Fruit fly (Drosophila melanogaster) whole organism, embryonic: ENCODE data around the gene SMC3.

ENCODE experiments used
- CG10431 ChIP-seq: fragments of 200-800 bp; sonication (Bioruptor generic); optimal IDR thresholded peaks from 3 replicates; lab custom pipeline; 2018; ENCODE audit warnings: missing biosample characterization, mild to moderate bottlenecking, missing genetic modification characterization
- CG10654 ChIP-seq: fragments of 200-800 bp; sonication (Bioruptor generic); optimal IDR thresholded peaks from 2 replicates; lab custom pipeline; 2016; ENCODE audit warnings: missing biosample characterization, missing genetic modification characterization
- CG10979 ChIP-seq: fragments of 200-800 bp; sonication (Bioruptor generic); optimal IDR thresholded peaks from 2 replicates; lab custom pipeline; 2018; ENCODE audit warnings: missing biosample characterization, mild to moderate bottlenecking, missing genetic modification characterization, moderate library complexity
- CG12236 ChIP-seq: fragments of 200-800 bp; sonication (Bioruptor generic); optimal IDR thresholded peaks from 2 replicates; lab custom pipeline; 2016; ENCODE audit warnings: missing biosample characterization, missing genetic modification characterization
- CG13894 ChIP-seq: fragments of 200-800 bp; sonication (Bioruptor generic); optimal IDR thresholded peaks from 3 replicates; lab custom pipeline; 2018; ENCODE audit warnings: missing biosample characterization, mild to moderate bottlenecking, missing genetic modification characterization, moderate library complexity
- CG17912 ChIP-seq: fragments of 200-800 bp; sonication (Bioruptor generic); optimal IDR thresholded peaks from 2 replicates; lab custom pipeline; 2018; ENCODE audit warnings: missing biosample characterization, mild to moderate bottlenecking, missing genetic modification characterization
- CG18764 ChIP-seq: fragments of 200-800 bp; sonication (Bioruptor generic); optimal IDR thresholded peaks from 3 replicates; lab custom pipeline; 2016; ENCODE audit warnings: missing biosample characterization, missing genetic modification characterization
- CG2875 ChIP-seq: fragments of 200-800 bp; sonication (Bioruptor generic); optimal IDR thresholded peaks from 2 replicates; lab custom pipeline; 2017; ENCODE audit warnings: missing biosample characterization, mild to moderate bottlenecking, missing genetic modification characterization, missing genetic modification reagents
- CG30403 ChIP-seq: fragments of 200-800 bp; sonication (Bioruptor generic); optimal IDR thresholded peaks from 3 replicates; lab custom pipeline; 2016; ENCODE audit warnings: missing biosample characterization, missing genetic modification characterization
- CG31388 ChIP-seq: fragments of 200-800 bp; sonication (Bioruptor generic); optimal IDR thresholded peaks from 2 replicates; lab custom pipeline; 2016; ENCODE audit warnings: missing biosample characterization, missing genetic modification characterization
- CG3995 ChIP-seq: fragments of 200-800 bp; sonication (Bioruptor generic); optimal IDR thresholded peaks from 3 replicates; lab custom pipeline; 2016; ENCODE audit warnings: missing biosample characterization, missing genetic modification characterization
- CG7928 ChIP-seq: fragments of 200-800 bp; sonication (Bioruptor generic); optimal IDR thresholded peaks from 2 replicates; lab custom pipeline; 2017; ENCODE audit warnings: missing biosample characterization, mild to moderate bottlenecking, missing genetic modification characterization
- CG7987 ChIP-seq: fragments of 200-800 bp; sonication (Bioruptor generic); optimal IDR thresholded peaks from 2 replicates; lab custom pipeline; 2018; ENCODE audit warnings: missing biosample characterization, mild to moderate bottlenecking, missing genetic modification characterization, moderate library complexity
- CTCF ChIP-seq: fragments of 200-800 bp; sonication (Bioruptor generic); optimal IDR thresholded peaks from 2 replicates; lab custom pipeline; 2017; ENCODE audit warnings: missing biosample characterization, mild to moderate bottlenecking, missing genetic modification characterization, moderate library complexity
- Dek ChIP-seq: fragments of 200-800 bp; sonication (Bioruptor generic); optimal IDR thresholded peaks from 3 replicates; lab custom pipeline; 2019; ENCODE audit warnings: missing biosample characterization, mild to moderate bottlenecking, missing genetic modification characterization, moderate library complexity
- Dip2 ChIP-seq: fragments of 200-800 bp; sonication (Bioruptor generic); IDR thresholded peaks from 2 replicates; pipeline ENCODE4 v1.3.6; 2022; ENCODE audit warnings: missing biosample characterization, missing genetic modification characterization
- Drgx ChIP-seq: fragments of 200-800 bp; sonication (Bioruptor generic); IDR thresholded peaks from 2 replicates; pipeline ENCODE4 v1.3.6; 2022; ENCODE audit warnings: missing biosample characterization, missing genetic modification characterization
- Eip74EF ChIP-seq, 2 experiments: fragments of 200-800 bp in 1 of 2; fragments of >200 bp in 1 of 2; sonication (Bioruptor generic) in 1 of 2; optimal IDR thresholded peaks; 2 replicates each; lab custom pipeline; 2017 to 2019; ENCODE audit warnings: missing biosample characterization in 2 of 2, missing genetic modification characterization in 2 of 2, mild to moderate bottlenecking in 1 of 2, moderate library complexity in 1 of 2
- Gug ChIP-seq: fragments of 200-800 bp; sonication (Bioruptor generic); IDR thresholded peaks from 4 replicates; pipeline ENCODE4 v1.3.6; 2022; ENCODE audit warnings: missing biosample characterization, missing genetic modification characterization
- Kr ChIP-seq: fragments of 200-800 bp; sonication (Bioruptor generic); optimal IDR thresholded peaks from 2 replicates; lab custom pipeline; 2017; ENCODE audit warnings: missing biosample characterization, mild to moderate bottlenecking, missing genetic modification characterization
- MBD-R2 ChIP-seq: fragments of 200-800 bp; sonication (Bioruptor generic); IDR thresholded peaks from 2 replicates; pipeline ENCODE4 v1.3.6; 2022; ENCODE audit warnings: missing biosample characterization, missing genetic modification characterization
- Med ChIP-seq: fragments of 200-800 bp; sonication (Bioruptor generic); peaks from one replicate; lab custom pipeline; 2016; ENCODE audit warnings: missing biosample characterization, missing genetic modification characterization, mild to moderate bottlenecking, inconsistent platforms, moderate library complexity
- NC2β ChIP-seq: fragments of 200-800 bp; sonication (Bioruptor generic); optimal IDR thresholded peaks from 2 replicates; lab custom pipeline; 2016; ENCODE audit warnings: missing biosample characterization, missing genetic modification characterization
- Six4 ChIP-seq: fragments of 200-800 bp; sonication (Bioruptor generic); optimal IDR thresholded peaks from 2 replicates; lab custom pipeline; 2016; ENCODE audit warnings: missing biosample characterization, missing genetic modification characterization
- abd-A ChIP-seq: fragments of 200-800 bp; sonication (Bioruptor generic); optimal IDR thresholded peaks from 3 replicates; lab custom pipeline; 2019; ENCODE audit warnings: missing biosample characterization, mild to moderate bottlenecking, missing genetic modification characterization, moderate library complexity
- cad ChIP-seq: fragments of >200 bp; optimal IDR thresholded peaks from 2 replicates; lab custom pipeline; 2017; ENCODE audit warnings: missing biosample characterization, missing genetic modification characterization
- chinmo ChIP-seq: fragments of 200-800 bp; sonication (Bioruptor generic); IDR thresholded peaks from 4 replicates; pipeline ENCODE4 v1.3.6; 2022; ENCODE audit warnings: missing biosample characterization, missing genetic modification characterization; ENCODE audit not compliant: partially characterized antibody
- dmrt99B ChIP-seq: fragments of 200-800 bp; sonication (Bioruptor generic); optimal IDR thresholded peaks from 2 replicates; lab custom pipeline; 2018; ENCODE audit warnings: missing biosample characterization, mild to moderate bottlenecking, missing genetic modification characterization, moderate library complexity
- grn ChIP-seq: fragments of 200-800 bp; sonication (Bioruptor generic); optimal IDR thresholded peaks from 3 replicates; lab custom pipeline; 2017; ENCODE audit warnings: missing biosample characterization, missing genetic modification characterization
- lmd ChIP-seq: fragments of 200-800 bp; sonication (Bioruptor generic); IDR thresholded peaks from 2 replicates; pipeline ENCODE4 v1.3.6; 2022; ENCODE audit warnings: missing biosample characterization, missing genetic modification characterization
- luna ChIP-seq: fragments of 200-800 bp; sonication (Bioruptor generic); optimal IDR thresholded peaks from 2 replicates; lab custom pipeline; 2016; ENCODE audit warnings: missing biosample characterization, missing genetic modification characterization
- pho ChIP-seq: fragments of 200-800 bp; sonication (Bioruptor generic); optimal IDR thresholded peaks from 2 replicates; lab custom pipeline; 2016; ENCODE audit warnings: missing biosample characterization, missing genetic modification characterization
- row ChIP-seq: fragments of 200-800 bp; sonication (Bioruptor generic); IDR thresholded peaks from 3 replicates; pipeline ENCODE4 v1.3.6; 2022; ENCODE audit warnings: missing biosample characterization, missing genetic modification characterization
- seq ChIP-seq: fragments of 200-800 bp; sonication (Bioruptor generic); IDR thresholded peaks from 2 replicates; pipeline ENCODE4 v1.3.6; 2022; ENCODE audit warnings: missing biosample characterization, missing genetic modification characterization
- tio ChIP-seq: fragments of 200-800 bp; sonication (Bioruptor generic); optimal IDR thresholded peaks from 2 replicates; lab custom pipeline; 2017; ENCODE audit warnings: missing biosample characterization, missing genetic modification characterization, inconsistent platforms
- z ChIP-seq: fragments of 200-800 bp; sonication (Bioruptor generic); IDR thresholded peaks from 3 replicates; pipeline ENCODE4 v1.3.6; 2022; ENCODE audit warnings: missing biosample characterization, missing genetic modification characterization

SMC3 gene

DNA sequence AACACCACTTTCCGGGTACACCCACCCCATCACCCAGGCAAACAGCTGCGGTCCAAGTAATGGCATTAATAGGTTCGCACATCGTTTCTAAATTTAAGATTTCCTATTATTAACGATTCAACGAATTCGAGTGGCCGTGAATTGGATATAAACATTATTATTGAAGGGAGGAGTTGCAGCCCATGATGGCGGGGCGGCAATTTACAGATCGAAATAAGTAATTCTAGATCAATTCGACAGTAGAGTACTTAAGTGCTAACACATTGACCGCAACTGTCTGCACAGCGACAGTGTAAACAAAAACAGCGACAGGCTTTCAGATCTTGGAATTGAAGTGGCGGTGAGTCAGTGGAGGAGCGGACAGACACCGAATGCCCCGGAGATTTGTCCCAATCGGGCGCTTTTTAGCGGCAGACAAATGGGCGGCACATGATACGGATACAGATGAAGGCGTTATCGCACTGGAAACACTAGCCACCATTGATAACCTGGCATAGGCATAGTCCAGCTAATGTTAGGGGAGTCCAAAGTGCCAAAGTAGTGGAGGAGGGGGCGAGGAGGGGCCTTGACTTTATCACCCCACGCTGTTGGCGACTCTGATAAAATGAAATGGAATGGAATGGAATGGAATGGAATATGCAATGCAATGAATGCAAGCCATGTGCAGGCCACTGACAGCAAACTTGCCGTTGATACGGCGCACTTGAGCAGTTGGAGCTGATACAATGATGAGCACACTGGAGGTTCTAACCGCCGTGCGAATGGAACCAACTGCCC, 40.1 kb upstream of the SMC3 start (continued):
- TF ChIP-seq tio (no peak), seq (GFP tag; lab: Robert Waterston, UW) (no peak), CG3995 (GFP tag; lab: Kevin White, UChicago) (no peak), Drgx (GFP tag; lab: Robert Waterston, UW) (peak; percentile 28; the same call in 1 of the 2 replicates), CG18764 (no peak), CG31388 (GFP tag; lab: Kevin White, UChicago) (no peak), Kr (GFP tag; lab: Kevin White, UChicago) (no peak), CG10431 (GFP tag; lab: Kevin White, UChicago) (no peak), Eip74EF (GFP tag; optimal IDR thresholded peaks at IDR 0.05; lab: Kevin White, UChicago) (peak in 1 of 2 experiments; percentile 68), Dip2 (no peak), CG7987 (no peak), CG17912 (GFP tag; lab: Kevin White, UChicago) (no peak), MBD-R2 (no peak), row (peak; percentile 20; the same call in 2 of the 3 replicates), CG7928 (GFP tag; lab: Kevin White, UChicago) (no peak), cad (GFP tag; lab: Kevin White, UChicago) (no peak), Dek (no peak)
- TF ChIP-seq, all 482 proteins: peak for 22

DNA sequence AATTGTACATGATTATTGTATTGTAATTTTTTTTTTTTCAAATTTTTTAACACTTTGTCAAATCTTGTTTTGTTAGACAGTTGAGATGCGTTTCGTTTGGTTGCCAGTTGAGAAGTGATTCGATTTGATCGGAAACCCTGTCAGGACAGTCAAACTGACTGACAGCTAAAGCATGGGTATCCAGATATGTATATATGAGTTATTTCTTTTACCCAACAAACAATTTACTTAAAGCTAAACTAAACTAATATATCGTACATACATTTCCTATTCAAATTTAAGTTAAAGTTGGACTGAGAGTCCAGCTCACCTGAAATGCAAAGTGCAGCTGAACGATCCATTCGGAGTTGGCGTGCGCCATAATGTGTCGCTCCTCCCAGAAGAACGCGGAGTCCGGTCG, 38.9 kb upstream of the SMC3 start, which contains the start of gene CG9777:
Gene CG9777 (minus strand): TSS at position 101 of the 400 bp plus-strand sequence.
- TF ChIP-seq NC2β (GFP tag; lab: Kevin White, UChicago) (no peak), CG12236 (no peak), CG10654 (GFP tag; lab: Kevin White, UChicago) (no peak)

DNA sequence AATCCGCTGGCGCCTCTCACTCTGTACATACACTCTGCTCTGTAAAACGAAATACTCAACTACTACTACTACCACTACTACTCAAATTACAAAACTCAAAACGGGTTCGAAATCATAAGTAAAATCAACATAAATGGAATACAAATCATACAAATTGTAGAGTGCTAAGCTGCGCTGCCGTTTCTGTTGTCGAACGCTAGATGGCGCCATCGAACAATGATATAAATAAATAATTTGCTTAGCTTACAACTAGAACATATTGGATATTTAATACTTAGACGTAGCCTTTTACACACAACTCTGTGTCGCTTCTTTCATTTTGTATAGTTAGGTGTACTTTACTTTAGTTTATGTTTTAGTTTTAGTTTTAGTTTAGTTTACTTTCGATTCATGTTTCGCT, 31.3 kb upstream of the SMC3 start:
- TF ChIP-seq dmrt99B (no peak), CG10979 (tag; lab: Kevin White, UChicago) (peak; percentile 40), Med (GFP tag; lab: Kevin White, UChicago) (peak; percentile 12), z (peak; percentile 34; the same call in 1 of the 3 replicates), CG30403 (GFP tag; lab: Kevin White, UChicago) (no peak), luna (no peak), Six4 (no peak), CTCF (peak; percentile 89)

DNA sequence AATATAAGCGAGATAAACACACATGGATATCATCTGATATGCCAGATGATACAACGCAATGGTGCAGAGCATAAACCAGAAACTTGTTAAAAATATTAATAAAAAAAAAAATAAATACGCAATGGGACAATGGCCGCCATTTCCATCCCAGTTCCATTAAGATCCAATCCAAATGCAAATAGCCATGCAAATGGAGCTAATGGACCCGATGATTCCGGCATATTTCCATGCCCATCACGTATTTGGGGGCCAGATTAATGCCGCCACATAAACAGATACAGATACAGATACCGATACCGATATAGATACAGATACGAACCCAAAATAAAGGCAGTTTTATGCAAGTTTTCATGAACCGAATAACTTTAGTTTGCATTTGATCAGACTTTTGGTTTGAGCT, 30.3 kb upstream of the SMC3 start:
- TF ChIP-seq abd-A (tag; lab: Kevin White, UChicago) = peak; percentile 63
- TF ChIP-seq grn (GFP tag; lab: Kevin White, UChicago) = peak; percentile 16
- no peak for TF ChIP-seq Dip2
- no peak for TF ChIP-seq lmd
- TF ChIP-seq pho (GFP tag; lab: Kevin White, UChicago) = no peak
- peak; percentile 41; the same call in 1 of the 4 replicates for TF ChIP-seq chinmo (GFP tag; lab: Robert Waterston, UW)
- TF ChIP-seq CG2875 (GFP tag; lab: Kevin White, UChicago) = no peak
- TF ChIP-seq Gug (GFP tag; lab: Robert Waterston, UW) = no peak
- TF ChIP-seq dmrt99B = no peak
- TF ChIP-seq Med (GFP tag; lab: Kevin White, UChicago) = peak; percentile 22
- peak; percentile 80 for TF ChIP-seq CG13894 (tag; lab: Kevin White, UChicago)
